Worm (Caenorhabditis elegans) whole organism, L4 larva: ENCODE data around the gene C50B8.6.

Source experiments
- F37D6.2 ChIP-seq: sonication (generic microtip); optimal IDR thresholded peaks from 2 replicates; lab custom pipeline; 2016; ENCODE audit warnings: mild to moderate bottlenecking, missing genetic modification characterization, missing compliant biosample characterization
- R02D3.7 ChIP-seq: fragments of 150-350 bp; sonication (generic microtip); optimal IDR thresholded peaks from 3 replicates; lab custom pipeline; 2014; ENCODE audit warnings: missing biosample characterization, missing genetic modification characterization
- Y105C5A.15 ChIP-seq: fragments of 200-800 bp; sonication (Bioruptor generic); IDR thresholded peaks from 2 replicates; pipeline ENCODE4 v1.3.6; 2022; ENCODE audit warnings: missing genetic modification characterization, missing compliant biosample characterization
- aly-2 ChIP-seq: sonication (generic microtip); optimal IDR thresholded peaks from 2 replicates; lab custom pipeline; 2018; ENCODE audit warnings: missing biosample characterization, missing genetic modification characterization
- ceh-20 ChIP-seq: fragments of 200-800 bp; sonication (Bioruptor generic); IDR thresholded peaks from 2 replicates; pipeline ENCODE4 v1.3.6; 2022; ENCODE audit warnings: missing genetic modification reagents, missing genetic modification characterization, missing compliant biosample characterization
- hlh-30 ChIP-seq: sonication (generic microtip); optimal IDR thresholded peaks from 2 replicates; lab custom pipeline; 2017; ENCODE audit warnings: antibody characterized with exemption, mild to moderate bottlenecking, missing genetic modification characterization, missing compliant biosample characterization; ENCODE audit not compliant: insufficient read depth
- madf-9 ChIP-seq: fragments of 200-800 bp; sonication (Bioruptor generic); conservative IDR thresholded peaks from 2 replicates; pipeline ENCODE4 v1.3.6; 2022; ENCODE audit warnings: missing genetic modification reagents, missing genetic modification characterization, missing compliant biosample characterization
- nhr-237 ChIP-seq: sonication (generic microtip); optimal IDR thresholded peaks from 2 replicates; lab custom pipeline; 2017; ENCODE audit warnings: missing biosample characterization, missing genetic modification characterization
- nhr-42 ChIP-seq: fragments of 200-800 bp; sonication (Bioruptor generic); IDR thresholded peaks from 2 replicates; pipeline ENCODE4 v1.3.6; 2022; ENCODE audit warnings: missing genetic modification characterization, missing compliant biosample characterization
- nhr-76 ChIP-seq: fragments of 150-350 bp; optimal IDR thresholded peaks from 2 replicates; lab custom pipeline; 2014; ENCODE audit warnings: missing biosample characterization, missing genetic modification characterization
- unc-39 ChIP-seq: sonication (generic microtip); optimal IDR thresholded peaks from 2 replicates; lab custom pipeline; 2017; ENCODE audit warnings: missing biosample characterization, missing genetic modification characterization
- zfp-2 ChIP-seq: sonication (generic microtip); optimal IDR thresholded peaks from 2 replicates; lab custom pipeline; 2016; ENCODE audit warnings: mild to moderate bottlenecking, missing genetic modification characterization, missing compliant biosample characterization
- zip-11 ChIP-seq: fragments of 200-800 bp; sonication (Bioruptor generic); IDR thresholded peaks from 2 replicates; pipeline ENCODE4 v1.3.6; 2022; ENCODE audit warnings: missing genetic modification characterization, missing compliant biosample characterization

ce11 chrV:13627103-13627623 is 48.4 kb downstream of the C50B8.6 start, which contains the start of gene sde-2:
- TF ChIP-seq ceh-20 (GFP tag; lab: Robert Waterston, UW) (no peak), zfp-2 (tag; lab: Kevin White, UChicago) (no peak), Y105C5A.15 (GFP tag; lab: Robert Waterston, UW) (no peak), zip-11 (GFP tag; lab: Robert Waterston, UW) (no peak), nhr-42 (GFP tag; lab: Robert Waterston, UW) (no peak), F37D6.2 (no peak), aly-2 (no peak), hlh-30 (tag; lab: Kevin White, UChicago) (peak; percentile 57), unc-39 (tag; lab: Kevin White, UChicago) (no peak), nhr-76 (tag; lab: Kevin White, UChicago) (no peak), nhr-237 (tag; lab: Kevin White, UChicago) (no peak), R02D3.7 (tag; lab: Kevin White, UChicago) (no peak), madf-9 (GFP tag; lab: Robert Waterston, UW) (no peak)
